Worm (Caenorhabditis elegans) whole organism, L4 larva: Measurements from ENCODE around the gene kin-20.

Experiments used
- F26F4.8 ChIP-seq: fragments of 200-800 bp; sonication (Bioruptor generic); conservative IDR thresholded peaks from 2 replicates; pipeline ENCODE4 v1.3.6; 2022; ENCODE audit warnings: missing genetic modification characterization, missing compliant biosample characterization
- F49E8.2 ChIP-seq: sonication (generic microtip); optimal IDR thresholded peaks from 2 replicates; lab custom pipeline; 2016; ENCODE audit warnings: missing compliant biosample characterization, mild to moderate bottlenecking, missing genetic modification characterization, borderline replicate concordance
- T20F7.1 ChIP-seq: fragments of 200-800 bp; sonication (Bioruptor generic); optimal IDR thresholded peaks from 2 replicates; lab custom pipeline; 2018; ENCODE audit warnings: mild to moderate bottlenecking, missing genetic modification characterization, missing compliant biosample characterization
- Y105C5A.15 ChIP-seq: fragments of 200-800 bp; sonication (Bioruptor generic); IDR thresholded peaks from 2 replicates; pipeline ENCODE4 v1.3.6; 2022; ENCODE audit warnings: missing genetic modification characterization, missing compliant biosample characterization
- ZK337.2 ChIP-seq: fragments of 200-800 bp; sonication (Bioruptor generic); IDR thresholded peaks from 2 replicates; pipeline ENCODE4 v1.3.6; 2022; ENCODE audit warnings: missing genetic modification reagents, missing genetic modification characterization, missing compliant biosample characterization
- ceh-20 ChIP-seq: fragments of 200-800 bp; sonication (Bioruptor generic); IDR thresholded peaks from 2 replicates; pipeline ENCODE4 v1.3.6; 2022; ENCODE audit warnings: missing genetic modification reagents, missing genetic modification characterization, missing compliant biosample characterization
- ces-1 ChIP-seq: fragments of 150-350 bp; sonication (generic microtip); optimal IDR thresholded peaks from 4 replicates; lab custom pipeline; 2014; ENCODE audit warnings: missing biosample characterization, missing genetic modification reagents, missing genetic modification characterization
- daf-16 ChIP-seq, 3 experiments: sonication (generic microtip); optimal IDR thresholded peaks; 2 replicates each; lab custom pipeline; 2016 to 2017; ENCODE audit warnings: missing genetic modification characterization in 3 of 3, missing genetic modification reagents in 3 of 3, mild to moderate bottlenecking in 2 of 3, missing compliant biosample characterization in 2 of 3, missing biosample characterization in 1 of 3, moderate library complexity in 1 of 3
- dmd-6 ChIP-seq: fragments of 200-800 bp; sonication (Bioruptor generic); IDR thresholded peaks from 2 replicates; pipeline ENCODE4 v1.3.6; 2022; ENCODE audit warnings: missing genetic modification reagents, missing genetic modification characterization, missing compliant biosample characterization
- duxl-1 ChIP-seq: sonication (generic microtip); optimal IDR thresholded peaks from 2 replicates; lab custom pipeline; 2016; ENCODE audit warnings: mild to moderate bottlenecking, missing genetic modification characterization, moderate library complexity, missing compliant biosample characterization; ENCODE audit not compliant: poor library complexity
- dve-1 ChIP-seq: sonication (generic microtip); optimal IDR thresholded peaks from 2 replicates; lab custom pipeline; 2017; ENCODE audit warnings: antibody characterized with exemption, mild to moderate bottlenecking, missing genetic modification characterization, missing compliant biosample characterization; ENCODE audit not compliant: insufficient read depth
- fkh-10 ChIP-seq: fragments of 150-350 bp; optimal IDR thresholded peaks from 2 replicates; lab custom pipeline; 2014; ENCODE audit warnings: missing biosample characterization, missing genetic modification reagents, missing genetic modification characterization
- gei-8 ChIP-seq: fragments of 200-800 bp; sonication (Bioruptor generic); optimal IDR thresholded peaks from 2 replicates; lab custom pipeline; 2018; ENCODE audit warnings: mild to moderate bottlenecking, missing genetic modification characterization, missing compliant biosample characterization
- hif-1 ChIP-seq, 2 experiments: sonication (generic microtip); optimal IDR thresholded peaks; 2 replicates each; lab custom pipeline; 2016 to 2017; ENCODE audit warnings: missing compliant biosample characterization in 2 of 2, missing genetic modification characterization in 2 of 2, missing genetic modification reagents in 2 of 2, missing genotype in 2 of 2, mild to moderate bottlenecking in 1 of 2
- hlh-11 ChIP-seq: fragments of 200-800 bp; sonication (Bioruptor generic); optimal IDR thresholded peaks from 2 replicates; lab custom pipeline; 2018; ENCODE audit warnings: mild to moderate bottlenecking, missing genetic modification characterization, missing compliant biosample characterization
- hlh-30 ChIP-seq: sonication (generic microtip); optimal IDR thresholded peaks from 2 replicates; lab custom pipeline; 2017; ENCODE audit warnings: antibody characterized with exemption, mild to moderate bottlenecking, missing genetic modification characterization, missing compliant biosample characterization; ENCODE audit not compliant: insufficient read depth
- lin-1 ChIP-seq: fragments of 200-800 bp; sonication (Bioruptor generic); IDR thresholded peaks from 2 replicates; pipeline ENCODE4 v1.3.6; 2022; ENCODE audit warnings: missing genetic modification reagents, missing genetic modification characterization, missing compliant biosample characterization
- lin-15B ChIP-seq: fragments of 150-350 bp; sonication (generic microtip); optimal IDR thresholded peaks from 3 replicates; lab custom pipeline; 2014; ENCODE audit warnings: missing biosample characterization, missing genetic modification characterization
- lsy-2 ChIP-seq, 2 experiments: fragments of 150-350 bp in 1 of 2; sonication (generic microtip) in 1 of 2; optimal IDR thresholded peaks; 2 replicates each; lab custom pipeline; 2014 to 2017; ENCODE audit warnings: missing biosample characterization in 2 of 2, missing genetic modification characterization in 2 of 2
- madf-9 ChIP-seq: fragments of 200-800 bp; sonication (Bioruptor generic); conservative IDR thresholded peaks from 2 replicates; pipeline ENCODE4 v1.3.6; 2022; ENCODE audit warnings: missing genetic modification reagents, missing genetic modification characterization, missing compliant biosample characterization
- mdl-1 ChIP-seq, 2 experiments: fragments of 150-350 bp in 1 of 2; sonication (generic microtip) in 1 of 2; optimal IDR thresholded peaks; 2 replicates each; lab custom pipeline; 2014 to 2017; ENCODE audit warnings: missing biosample characterization in 2 of 2, missing genetic modification characterization in 2 of 2
- mep-1 ChIP-seq: fragments of 150-350 bp; sonication (generic microtip); optimal IDR thresholded peaks from 3 replicates; lab custom pipeline; 2014; ENCODE audit warnings: missing biosample characterization, missing genetic modification characterization
- mes-2 ChIP-seq: sonication (generic microtip); optimal IDR thresholded peaks from 2 replicates; lab custom pipeline; 2016; ENCODE audit warnings: missing genotype, mild to moderate bottlenecking, missing genetic modification characterization, missing compliant biosample characterization; ENCODE audit not compliant: poor library complexity, severe bottlenecking
- mxl-3 ChIP-seq: fragments of 200-800 bp; sonication (Bioruptor generic); optimal IDR thresholded peaks from 2 replicates; lab custom pipeline; 2018; ENCODE audit warnings: mild to moderate bottlenecking, missing genetic modification characterization, missing compliant biosample characterization
- nhr-237 ChIP-seq: sonication (generic microtip); optimal IDR thresholded peaks from 2 replicates; lab custom pipeline; 2017; ENCODE audit warnings: missing biosample characterization, missing genetic modification characterization
- nhr-28 ChIP-seq: fragments of 150-350 bp; optimal IDR thresholded peaks from 2 replicates; lab custom pipeline; 2014; ENCODE audit warnings: missing biosample characterization, missing genetic modification characterization
- nhr-41 ChIP-seq: fragments of 200-800 bp; sonication (Bioruptor generic); IDR thresholded peaks from 2 replicates; pipeline ENCODE4 v1.3.6; 2022; ENCODE audit warnings: missing genetic modification reagents, missing genetic modification characterization, missing compliant biosample characterization
- nhr-48 ChIP-seq: sonication (generic microtip); optimal IDR thresholded peaks from 2 replicates; lab custom pipeline; 2016; ENCODE audit warnings: mild to moderate bottlenecking, missing genetic modification characterization, missing compliant biosample characterization
- nhr-6 ChIP-seq: fragments of 150-350 bp; optimal IDR thresholded peaks from 2 replicates; lab custom pipeline; 2014; ENCODE audit warnings: missing biosample characterization, missing genetic modification characterization
- nhr-77 ChIP-seq: fragments of 150-350 bp; optimal IDR thresholded peaks from 2 replicates; lab custom pipeline; 2014; ENCODE audit warnings: missing biosample characterization, missing genetic modification characterization
- pha-4 ChIP-seq, 2 experiments: fragments of 150-350 bp in 1 of 2; fragments of 200-800 bp in 1 of 2; sonication (Bioruptor generic) in 1 of 2; IDR thresholded peaks in 1 of 2; optimal IDR thresholded peaks in 1 of 2; 2 replicates each; pipeline versions ENCODE4 v1.3.6 to Lab custom; 2014 to 2022; ENCODE audit warnings: missing genetic modification characterization in 2 of 2, missing genetic modification reagents in 2 of 2, missing biosample characterization in 1 of 2, missing compliant biosample characterization in 1 of 2
- pqm-1 ChIP-seq: sonication (generic microtip); optimal IDR thresholded peaks from 2 replicates; lab custom pipeline; 2017; ENCODE audit warnings: missing biosample characterization, missing genetic modification characterization
- set-16 ChIP-seq: fragments of 200-800 bp; sonication (Bioruptor generic); IDR thresholded peaks from 2 replicates; pipeline ENCODE4 v1.3.6; 2022; ENCODE audit warnings: missing genetic modification reagents, missing genetic modification characterization, missing compliant biosample characterization
- snpc-4 ChIP-seq: fragments of 150-350 bp; optimal IDR thresholded peaks from 2 replicates; lab custom pipeline; 2014; ENCODE audit warnings: missing biosample characterization, missing genetic modification characterization
- tra-1 ChIP-seq: fragments of 200-800 bp; sonication (Bioruptor generic); IDR thresholded peaks from 2 replicates; pipeline ENCODE4 v1.3.6; 2022; ENCODE audit warnings: missing genetic modification reagents, missing genetic modification characterization, missing compliant biosample characterization
- unc-130 ChIP-seq: sonication (generic microtip); optimal IDR thresholded peaks from 2 replicates; lab custom pipeline; 2016; ENCODE audit warnings: missing genetic modification reagents, missing genetic modification characterization, missing compliant biosample characterization
- unc-62 ChIP-seq, 3 experiments: fragments of 150-350 bp in 1 of 3; sonication (generic microtip); optimal IDR thresholded peaks in 2 of 3; peaks in 1 of 3; 1 replicate in 1 of 3; 2 replicates in 2 of 3; lab custom pipeline; 2014 to 2017; ENCODE audit warnings: missing biosample characterization in 3 of 3, missing genetic modification characterization in 3 of 3, missing genetic modification reagents in 3 of 3, missing genotype in 1 of 3
- zip-2 ChIP-seq: fragments of 150-350 bp; optimal IDR thresholded peaks from 2 replicates; lab custom pipeline; 2014; ENCODE audit warnings: missing biosample characterization, missing genetic modification characterization
- ztf-7 ChIP-seq: fragments of 150-350 bp; optimal IDR thresholded peaks from 2 replicates; lab custom pipeline; 2014; ENCODE audit warnings: missing biosample characterization, missing genetic modification characterization

Gene kin-20

DNA sequence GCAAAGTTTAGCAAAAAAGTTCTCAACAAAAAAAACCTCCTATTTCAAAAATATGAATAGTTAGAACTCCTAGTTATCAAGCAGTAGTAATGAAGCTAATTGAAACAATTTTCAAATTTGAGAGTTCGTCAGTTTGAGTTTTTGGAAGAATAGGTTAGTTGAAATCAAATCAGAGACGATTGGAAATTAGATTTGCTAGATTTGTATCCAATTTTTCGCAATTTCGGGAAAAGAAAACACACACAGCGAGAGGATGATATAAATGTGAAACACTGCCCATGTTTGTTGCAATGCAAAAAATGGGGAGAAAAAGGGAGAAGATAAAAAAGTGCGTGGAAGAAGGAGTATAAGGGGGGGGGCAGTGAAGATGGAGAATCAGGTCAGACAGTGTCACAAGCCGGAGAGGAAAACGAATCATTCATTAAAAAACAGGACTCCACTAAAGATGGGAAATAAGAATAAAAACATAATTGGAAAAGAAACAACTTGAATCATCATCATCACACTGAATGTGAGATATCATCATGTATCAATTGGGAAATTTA is 52.3 kb downstream of the kin-20 start:
- no peak for TF ChIP-seq zip-2
- no peak for TF ChIP-seq pqm-1 (tag; lab: Kevin White, UChicago)
- TF ChIP-seq ZK337.2 (GFP tag; lab: Robert Waterston, UW) = no peak
- peak; percentile 40 for TF ChIP-seq hlh-30 (tag; lab: Kevin White, UChicago)
- TF ChIP-seq ces-1 (GFP tag; lab: Kevin White, UChicago) = peak; percentile 28
- no peak for TF ChIP-seq duxl-1 (tag; lab: Kevin White, UChicago)
- no peak for TF ChIP-seq nhr-41
- peak; percentile 49 for TF ChIP-seq mxl-3 (GFP tag; lab: Kevin White, UChicago)
- peak in 1 of 2 experiments; percentile 11 for TF ChIP-seq lsy-2 (tag; optimal IDR thresholded peaks at IDR 0.05; lab: Kevin White, UChicago)
- TF ChIP-seq hlh-11 (tag; lab: Kevin White, UChicago) = peak; percentile 31
- peak in 1 of 2 experiments; percentile 35 for TF ChIP-seq unc-62 (GFP tag; optimal IDR thresholded peaks at IDR 0.05 in 1 of 2; lab: Kevin White, UChicago)
- no peak for TF ChIP-seq unc-62 (tag; optimal IDR thresholded peaks at IDR 0.05; lab: Kevin White, UChicago)

ce11 chrX:15224128-15224527 is 53.4 kb downstream of the kin-20 start:
- TF ChIP-seq Y105C5A.15 (GFP tag; lab: Robert Waterston, UW) (no peak), hlh-30 (tag; lab: Kevin White, UChicago) (no peak), unc-130 (GFP tag; lab: Kevin White, UChicago) (no peak)

- no peak for TF ChIP-seq F26F4.8
- TF ChIP-seq set-16 (GFP tag; lab: Robert Waterston, UW) = peak; percentile 52
- no peak for TF ChIP-seq fkh-10 (GFP tag; lab: Kevin White, UChicago)
- TF ChIP-seq snpc-4 = peak; percentile 6
- no peak for TF ChIP-seq ceh-20 (GFP tag; lab: Robert Waterston, UW)
- TF ChIP-seq, all 104 proteins: peak for 2
Observed at ce11 chrX:15222789-15223188, 54.8 kb downstream of the kin-20 start.

DNA sequence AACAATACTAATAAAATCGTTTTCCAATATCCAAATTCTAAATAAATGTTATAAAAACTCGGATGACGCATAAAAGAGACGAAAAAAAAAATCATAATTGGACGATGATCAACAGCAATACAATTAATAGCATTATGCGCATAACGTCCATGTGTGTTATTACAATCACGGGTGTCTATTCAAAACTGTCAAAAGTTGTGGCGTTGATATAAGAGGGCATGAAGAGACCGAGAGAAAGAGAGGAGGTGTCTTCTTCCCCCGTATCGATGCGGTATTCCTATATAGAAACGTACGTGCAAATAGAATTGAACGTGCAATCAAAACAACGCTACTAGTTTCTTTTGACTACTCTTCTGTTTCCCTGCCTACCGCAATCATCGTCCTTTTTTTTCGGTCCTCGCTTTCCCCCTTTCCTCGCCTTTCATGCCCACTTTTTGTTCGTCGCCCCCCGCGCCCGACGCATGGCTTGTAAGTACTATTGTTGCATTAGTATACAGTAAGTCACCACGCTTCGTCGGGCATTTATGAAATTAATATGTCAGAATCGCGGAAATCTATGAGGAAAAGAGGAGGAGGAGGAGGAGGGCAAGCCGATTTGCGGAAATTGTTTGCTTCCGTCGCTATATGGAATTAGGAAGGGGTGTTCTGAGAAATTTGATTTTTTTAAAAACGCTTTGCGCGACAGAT is 55.6 kb downstream of the kin-20 start:
- no peak for TF ChIP-seq nhr-237 (tag; lab: Kevin White, UChicago)
- no peak for TF ChIP-seq lin-15B
- TF ChIP-seq hlh-30 (tag; lab: Kevin White, UChicago) = peak; percentile 70
- TF ChIP-seq hif-1 (tag; optimal IDR thresholded peaks at IDR 0.05; lab: Kevin White, UChicago) = peak in 1 of 2 experiments; percentile 68
- peak; percentile 22 for TF ChIP-seq mep-1 (tag; lab: Kevin White, UChicago)
- TF ChIP-seq dve-1 (tag; lab: Kevin White, UChicago) = peak; percentile 71
- TF ChIP-seq mxl-3 (GFP tag; lab: Kevin White, UChicago) = peak; percentile 79
- TF ChIP-seq gei-8 (GFP tag; lab: Kevin White, UChicago) = no peak
- TF ChIP-seq mdl-1 (tag; optimal IDR thresholded peaks at IDR 0.05; lab: Kevin White, UChicago) = peak in 1 of 2 experiments; percentile 39
- no peak for TF ChIP-seq pha-4 (GFP tag; IDR thresholded peaks at IDR 0.05; lab: Robert Waterston, UW)
- TF ChIP-seq pha-4 (tag; optimal IDR thresholded peaks at IDR 0.05; lab: Kevin White, UChicago) = peak; percentile 81
- TF ChIP-seq ztf-7 (tag; lab: Kevin White, UChicago) = peak; percentile 46
- no peak for TF ChIP-seq F49E8.2
- peak; percentile 20 for TF ChIP-seq pqm-1 (tag; lab: Kevin White, UChicago)
- peak; percentile 59 for TF ChIP-seq hlh-11 (tag; lab: Kevin White, UChicago)
- TF ChIP-seq ZK337.2 (GFP tag; lab: Robert Waterston, UW) = no peak
- TF ChIP-seq mes-2 (tag; lab: Kevin White, UChicago) = peak; percentile 26
- TF ChIP-seq madf-9 (GFP tag; lab: Robert Waterston, UW) = no peak
- peak; percentile 10 for TF ChIP-seq nhr-48 (tag; lab: Kevin White, UChicago)
- TF ChIP-seq tra-1 (GFP tag; lab: Robert Waterston, UW) = 0 out of 2 replicates have a peak, but pooled peaks have one; percentile 15
- TF ChIP-seq T20F7.1 (GFP tag; lab: Kevin White, UChicago) = peak; percentile 19
- TF ChIP-seq nhr-28 (tag; lab: Kevin White, UChicago) = peak; percentile 68
- peak; percentile 0 for TF ChIP-seq nhr-6 (tag; lab: Kevin White, UChicago)
- TF ChIP-seq lsy-2 (tag; optimal IDR thresholded peaks at IDR 0.05; lab: Kevin White, UChicago) = peak in 1 of 2 experiments; percentile 40
- no peak for TF ChIP-seq daf-16 (GFP tag; optimal IDR thresholded peaks at IDR 0.05; lab: Kevin White, UChicago)
- TF ChIP-seq daf-16 (tag; optimal IDR thresholded peaks at IDR 0.05; lab: Kevin White, UChicago) = peak; percentile 62
- TF ChIP-seq dmd-6 (GFP tag; lab: Robert Waterston, UW) = peak; percentile 70
- peak; percentile 8 for TF ChIP-seq nhr-77 (tag; lab: Kevin White, UChicago)
- TF ChIP-seq lin-1 = peak; percentile 42; the same call in 1 of the 2 replicates
- TF ChIP-seq, all 104 proteins: peak for 21
